Fruit fly (Drosophila melanogaster) whole organism, pupa: ENCODE data around the gene mbm.

ENCODE experiments used
- CG12605 ChIP-seq: fragments of 200-800 bp; sonication (Bioruptor generic); IDR thresholded peaks from 2 replicates; pipeline ENCODE4 v1.3.6; 2022; ENCODE audit warnings: missing biosample characterization, missing genetic modification characterization
- CG15710 ChIP-seq: fragments of 200-800 bp; sonication (Bioruptor generic); optimal IDR thresholded peaks from 2 replicates; lab custom pipeline; 2018; ENCODE audit warnings: missing biosample characterization, mild to moderate bottlenecking, missing genetic modification characterization, moderate library complexity
- CG34367 ChIP-seq: fragments of 200-800 bp; sonication (Bioruptor generic); optimal IDR thresholded peaks from 2 replicates; lab custom pipeline; 2018; ENCODE audit warnings: missing biosample characterization, mild to moderate bottlenecking, missing genetic modification characterization
- CG8301 ChIP-seq: fragments of 200-800 bp; sonication (Bioruptor generic); optimal IDR thresholded peaks from 2 replicates; lab custom pipeline; 2018; ENCODE audit warnings: missing biosample characterization, mild to moderate bottlenecking, missing genetic modification characterization
- EcR ChIP-seq: fragments of 200-800 bp; sonication (Bioruptor generic); optimal IDR thresholded peaks from 3 replicates; lab custom pipeline; 2019; ENCODE audit warnings: missing biosample characterization, missing genetic modification characterization, mild to moderate bottlenecking, moderate library complexity, missing genetic modification reagents
- Snoo ChIP-seq: fragments of 200-800 bp; sonication (Bioruptor generic); optimal IDR thresholded peaks from 3 replicates; lab custom pipeline; 2017; ENCODE audit warnings: missing biosample characterization, mild to moderate bottlenecking, missing genetic modification characterization, inconsistent platforms
- gl ChIP-seq: fragments of 200-800 bp; sonication (Bioruptor generic); optimal IDR thresholded peaks from 2 replicates; lab custom pipeline; 2018; ENCODE audit warnings: missing biosample characterization, mild to moderate bottlenecking, missing genetic modification characterization
- rn ChIP-seq: fragments of 200-800 bp; sonication (Bioruptor generic); IDR thresholded peaks from 2 replicates; pipeline ENCODE4 v1.3.6; 2022; ENCODE audit warnings: missing biosample characterization, missing genetic modification characterization

DNA sequence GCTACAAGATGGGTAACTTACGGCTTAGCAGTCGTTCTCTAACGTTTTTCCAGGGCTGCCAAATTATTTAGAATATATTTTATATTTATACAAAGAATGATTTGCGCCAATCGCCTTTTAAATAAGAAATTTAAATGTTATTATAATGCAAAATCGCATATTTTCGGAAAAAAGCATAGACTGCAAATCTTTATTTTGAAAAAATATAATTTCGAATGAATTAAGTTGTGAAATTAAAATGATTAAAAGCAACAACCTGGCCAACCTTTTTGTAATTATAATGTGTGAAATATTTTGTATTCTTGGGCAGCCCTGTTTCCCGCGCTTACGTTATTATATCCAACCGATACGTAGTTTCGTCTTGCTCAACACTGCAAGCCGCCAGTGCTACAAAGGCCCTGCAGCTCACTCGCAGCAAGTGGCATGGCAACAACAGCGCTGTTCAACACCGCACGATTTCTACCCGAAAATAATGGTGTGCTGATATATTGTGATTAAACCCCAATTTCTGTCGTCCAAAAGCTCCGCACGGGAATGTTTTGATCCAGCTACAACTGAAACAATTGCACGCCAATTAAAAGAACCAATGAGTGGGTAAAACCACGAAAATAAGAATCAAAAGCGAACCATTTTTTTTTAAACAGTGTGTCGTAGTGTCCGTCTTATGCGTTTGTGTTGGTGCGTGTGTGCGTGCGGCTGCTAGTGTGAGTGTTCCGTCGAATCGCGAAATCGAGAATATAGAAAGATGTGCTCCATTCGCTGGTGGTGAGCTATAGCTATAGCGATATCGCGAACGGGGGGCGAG, 24.2 kb upstream of the mbm start, which contains the start of gene Pi3K21B:
- TF ChIP-seq CG8301 (tag; lab: Kevin White, UChicago) (peak; percentile 71), Snoo (peak; percentile 89), CG12605 (GFP tag; lab: Robert Waterston, UW) (peak; percentile 63), gl (tag; lab: Kevin White, UChicago) (no peak), CG34367 (tag; lab: Kevin White, UChicago) (peak; percentile 80), EcR (no peak), rn (peak; percentile 48; the same call in 1 of the 2 replicates), CG15710 (tag; lab: Kevin White, UChicago) (peak; percentile 90)
